Fruit fly (Drosophila melanogaster) whole organism, pupa: ENCODE results near the gene mal.
"Not testable (repeated sequence)": the region's sequence is repeated elsewhere in the genome, so short reads cannot be mapped to it uniquely, and the experiment has no call there.

Experiments used
- CG17806 ChIP-seq: fragments of 200-800 bp; sonication (Bioruptor generic); optimal IDR thresholded peaks from 2 replicates; lab custom pipeline; 2018; ENCODE audit warnings: missing biosample characterization, mild to moderate bottlenecking, missing genetic modification characterization, moderate library complexity
- CG32121 ChIP-seq: fragments of 200-800 bp; sonication (Bioruptor generic); IDR thresholded peaks from 2 replicates; pipeline ENCODE4 v1.3.6; 2022; ENCODE audit warnings: missing biosample characterization, missing genetic modification characterization
- CG4496 ChIP-seq: fragments of 200-800 bp; sonication (Bioruptor generic); IDR thresholded peaks from 3 replicates; pipeline ENCODE4 v1.3.6; 2022; ENCODE audit warnings: missing biosample characterization, missing genetic modification characterization
- EcR ChIP-seq: fragments of 200-800 bp; sonication (Bioruptor generic); optimal IDR thresholded peaks from 3 replicates; lab custom pipeline; 2019; ENCODE audit warnings: missing biosample characterization, missing genetic modification characterization, mild to moderate bottlenecking, moderate library complexity, missing genetic modification reagents
- Ets98B ChIP-seq: fragments of 200-800 bp; sonication (Bioruptor generic); IDR thresholded peaks from 2 replicates; pipeline ENCODE4 v1.3.6; 2022; ENCODE audit warnings: missing biosample characterization, missing genetic modification characterization
- Pif1A ChIP-seq: fragments of 200-800 bp; sonication (Bioruptor generic); optimal IDR thresholded peaks from 3 replicates; lab custom pipeline; 2016; ENCODE audit warnings: missing biosample characterization, missing genetic modification characterization
- Snoo ChIP-seq: fragments of 200-800 bp; sonication (Bioruptor generic); optimal IDR thresholded peaks from 3 replicates; lab custom pipeline; 2017; ENCODE audit warnings: missing biosample characterization, mild to moderate bottlenecking, missing genetic modification characterization, inconsistent platforms
- fd96Ca ChIP-seq: fragments of 200-800 bp; sonication (Bioruptor generic); IDR thresholded peaks from 3 replicates; pipeline ENCODE4 v1.3.6; 2022; ENCODE audit warnings: missing biosample characterization, missing genetic modification characterization

- not testable (repeated sequence) for TF ChIP-seq EcR; CG17806 (tag; lab: Kevin White, UChicago); fd96Ca (GFP tag; lab: Robert Waterston, UW); CG4496 (GFP tag; lab: Robert Waterston, UW); Pif1A (GFP tag; lab: Kevin White, UChicago); CG32121 (GFP tag; lab: Robert Waterston, UW); Snoo (tag; lab: Kevin White, UChicago); Ets98B (GFP tag; lab: Robert Waterston, UW)
These were observed 16.6 kb downstream of the mal start, which contains the start of gene CG42578 for dm6 chrX:20446071-20446470.
